Worm (Caenorhabditis elegans): ENCODE results near the gene str-89.

str-89 gene

ce11 chrV:17694260-17694659 lies 25.6 kb downstream of the str-89 start:
- TF ChIP-seq skn-1 (tag; optimal IDR thresholded peaks at IDR 0.05) (no peak), lim-7 (GFP tag; IDR thresholded peaks at IDR 0.05) (no peak), pqm-1 (tag; optimal IDR thresholded peaks at IDR 0.05) (peak; percentile 75)

- no peak for TF ChIP-seq skn-1 (tag; optimal IDR thresholded peaks at IDR 0.05)
- no peak for TF ChIP-seq ceh-20 (GFP tag; IDR thresholded peaks at IDR 0.05)
- no peak for TF ChIP-seq nhr-77 (tag; optimal IDR thresholded peaks at IDR 0.05)
- TF ChIP-seq lsy-2 (tag; optimal IDR thresholded peaks at IDR 0.05): no peak
- no peak for TF ChIP-seq php-3 (GFP tag; IDR thresholded peaks at IDR 0.05)
- TF ChIP-seq nhr-41 (GFP tag; IDR thresholded peaks at IDR 0.05): no peak
- no peak for TF ChIP-seq hlh-11 (tag; optimal IDR thresholded peaks at IDR 0.05)
- no peak for TF ChIP-seq madf-9 (GFP tag; conservative IDR thresholded peaks at IDR 0.05)
- TF ChIP-seq zip-11 (GFP tag; IDR thresholded peaks at IDR 0.05): no peak
- TF ChIP-seq zfp-3 (GFP tag; conservative IDR thresholded peaks at IDR 0.05): no peak
- no peak for TF ChIP-seq R02D3.7 (tag; optimal IDR thresholded peaks at IDR 0.05)
- TF ChIP-seq mxl-3 (GFP tag; optimal IDR thresholded peaks at IDR 0.05): no peak
- no peak for TF ChIP-seq spr-3 (GFP tag; optimal IDR thresholded peaks at IDR 0.05)
- TF ChIP-seq ztf-7 (tag; optimal IDR thresholded peaks at IDR 0.05): no peak
- TF ChIP-seq zag-1 (tag; optimal IDR thresholded peaks at IDR 0.05): no peak
- TF ChIP-seq jun-1 (tag; optimal IDR thresholded peaks at IDR 0.05): no peak
- TF ChIP-seq ceh-32 (tag; optimal IDR thresholded peaks at IDR 0.05; ENCODE audit: poor library complexity): no peak
- no peak for TF ChIP-seq duxl-1 (tag; optimal IDR thresholded peaks at IDR 0.05; ENCODE audit: poor library complexity)
Observed at ce11 chrV:17695802-17696201, 27.2 kb downstream of the str-89 start, which contains the start of gene Y26G10.1. Gene Y26G10.1 (minus strand): TSS chrV:17695902.

DNA sequence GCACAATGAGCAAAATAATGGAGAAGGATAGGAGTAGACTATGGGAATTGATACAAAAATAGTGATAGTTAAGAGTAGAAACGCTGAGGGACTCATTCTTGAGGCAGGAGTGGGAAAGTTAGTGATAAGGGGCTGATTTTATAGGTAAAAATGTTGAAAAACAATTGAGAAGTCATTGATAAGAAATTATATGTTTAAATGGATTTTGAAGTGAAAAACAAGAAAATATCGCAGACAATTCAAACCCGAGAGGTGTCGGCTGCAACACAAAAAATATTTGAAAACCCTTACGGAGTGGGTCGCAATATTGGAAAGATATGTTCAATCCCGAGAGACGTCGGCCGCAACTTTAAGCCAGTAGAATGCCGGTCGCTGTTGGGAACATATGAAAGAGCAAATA lies 28.1 kb downstream of the str-89 start, which contains the start of gene spp-29:
Gene spp-29 (minus strand): TSS at position 101 of the 400 bp plus-strand sequence.
- no peak for TF ChIP-seq hmg-1.1 (GFP tag; IDR thresholded peaks at IDR 0.05)
- no peak for TF ChIP-seq egl-27 (tag; optimal IDR thresholded peaks at IDR 0.05)
- TF ChIP-seq hlh-11 (tag; optimal IDR thresholded peaks at IDR 0.05): no peak
- no peak for TF ChIP-seq lin-39 (tag; optimal IDR thresholded peaks at IDR 0.05)
- TF ChIP-seq F49E8.2 (tag; optimal IDR thresholded peaks at IDR 0.05; ENCODE audit: borderline replicate concordance): no peak

DNA sequence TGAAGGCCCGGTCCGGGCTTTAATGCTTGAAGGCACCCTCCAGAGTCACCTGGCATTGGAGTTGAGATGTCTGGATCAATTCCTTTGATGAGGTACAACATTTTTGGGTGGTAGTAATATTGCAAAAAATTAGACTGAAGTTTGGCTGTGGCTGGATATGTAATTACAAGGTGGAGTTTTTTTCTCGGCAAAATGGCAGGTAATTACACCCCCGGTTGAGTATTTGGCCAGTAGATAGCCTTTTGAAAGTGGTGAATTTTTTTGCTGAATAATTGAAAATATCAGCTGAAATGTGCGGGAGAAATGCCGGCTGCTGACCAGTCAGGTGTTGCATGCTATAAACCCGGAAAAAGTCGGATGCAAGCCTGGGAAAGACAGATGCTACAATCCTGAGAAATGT lies 30.5 kb downstream of the str-89 start, which contains the start of gene Y26G10.4:
Gene Y26G10.4 (minus strand): TSS at position 101 of the 400 bp plus-strand sequence.
- TF ChIP-seq lin-38 (GFP tag; IDR thresholded peaks at IDR 0.05): no peak
- TF ChIP-seq dmd-8 (GFP tag; IDR thresholded peaks at IDR 0.05): no peak
- TF ChIP-seq cey-2 (tag; optimal IDR thresholded peaks at IDR 0.05; ENCODE audit: borderline replicate concordance, insufficient read depth): no peak
- TF ChIP-seq unc-62 (GFP tag; optimal IDR thresholded peaks at IDR 0.05 in 1 of 2): no peak
- no peak for TF ChIP-seq unc-62 (tag; optimal IDR thresholded peaks at IDR 0.05)

DNA sequence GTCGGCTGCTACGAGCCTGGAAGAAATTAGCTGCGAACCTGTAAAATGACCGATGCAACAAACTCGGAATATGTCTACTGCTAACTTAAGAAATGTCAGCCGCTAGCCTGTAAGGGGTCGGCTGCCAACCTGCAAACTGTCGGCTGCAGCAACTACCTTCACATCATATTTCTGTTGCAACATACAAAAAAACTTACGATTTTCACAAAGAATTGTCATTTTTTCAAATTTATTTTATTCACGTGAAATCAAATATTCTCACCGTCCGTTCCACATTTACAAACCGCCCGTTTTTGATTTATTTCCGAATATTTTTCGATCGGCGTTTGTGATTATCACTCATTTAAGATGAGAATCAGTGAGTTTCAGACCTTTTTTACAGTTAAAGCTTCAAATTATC lies 31.0 kb downstream of the str-89 start, which contains the start of gene Y26G10.6:
Gene Y26G10.6 (plus strand): TSS at position 301 of the 400 bp plus-strand sequence.
- no peak for TF ChIP-seq tra-1 (GFP tag; IDR thresholded peaks at IDR 0.05)

DNA sequence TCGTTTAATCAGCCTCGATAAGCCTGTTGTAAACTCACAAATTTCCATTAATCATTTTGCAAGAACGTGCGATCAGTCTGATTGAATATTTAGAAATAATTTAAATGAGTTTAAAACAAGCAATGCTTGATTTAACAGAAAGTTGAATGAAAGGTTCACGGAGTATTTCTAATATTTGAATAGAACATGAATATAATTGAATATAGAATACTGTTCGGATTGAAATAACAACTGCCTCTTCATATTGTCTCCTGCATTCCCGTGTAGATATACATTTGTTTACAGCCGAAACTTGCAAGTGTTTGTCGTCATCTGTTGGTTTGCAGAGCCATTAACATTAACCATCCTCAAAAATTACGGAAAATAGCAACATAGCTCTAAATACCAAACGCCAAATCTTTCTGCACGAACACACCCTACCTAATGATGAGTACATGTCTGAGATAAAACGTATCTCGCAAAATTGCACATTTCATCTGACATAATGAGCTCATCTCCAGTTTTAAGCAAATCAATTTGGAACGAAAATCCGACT lies 32.2 kb downstream of the str-89 start, which contains the start of the genes Y26G10.5 and srh-32:
Gene Y26G10.5 (minus strand): TSS at position 101 of the 535 bp plus-strand sequence.
Gene srh-32 (plus strand): TSS at position 485 of the 535 bp plus-strand sequence.
- TF ChIP-seq nhr-76 (tag; optimal IDR thresholded peaks at IDR 0.05) (no peak), aha-1 (tag) (peak; percentile 55), unc-130 (GFP tag; optimal IDR thresholded peaks at IDR 0.05) (no peak), nhr-77 (tag; optimal IDR thresholded peaks at IDR 0.05) (no peak), lin-29 (GFP tag; IDR thresholded peaks at IDR 0.05) (no peak), ceh-44 (GFP tag; IDR thresholded peaks at IDR 0.05) (no peak)
